Fruit fly (Drosophila melanogaster) whole organism, embryonic: ENCODE data around the gene CG3841.

ENCODE experiments used
- Asciz ChIP-seq: fragments of 200-800 bp; sonication (Bioruptor generic); optimal IDR thresholded peaks from 2 replicates; lab custom pipeline; 2017; ENCODE audit warnings: missing biosample characterization, mild to moderate bottlenecking, missing genetic modification characterization, missing genetic modification reagents
- CG10209 ChIP-seq: fragments of 200-800 bp; sonication (Bioruptor generic); optimal IDR thresholded peaks from 3 replicates; lab custom pipeline; 2017; ENCODE audit warnings: missing biosample characterization, mild to moderate bottlenecking, missing genetic modification characterization, missing genetic modification reagents
- CG10267 ChIP-seq: fragments of 200-800 bp; sonication (Bioruptor generic); optimal IDR thresholded peaks from 2 replicates; lab custom pipeline; 2018; ENCODE audit warnings: missing biosample characterization, mild to moderate bottlenecking, missing genetic modification characterization, moderate library complexity
- CG10654 ChIP-seq: fragments of 200-800 bp; sonication (Bioruptor generic); optimal IDR thresholded peaks from 2 replicates; lab custom pipeline; 2016; ENCODE audit warnings: missing biosample characterization, missing genetic modification characterization
- CG11456 ChIP-seq: fragments of 200-800 bp; sonication (Bioruptor generic); IDR thresholded peaks from 3 replicates; pipeline ENCODE4 v1.3.6; 2022; ENCODE audit warnings: missing biosample characterization, missing genetic modification characterization
- CG13775 ChIP-seq: fragments of 200-800 bp; sonication (Bioruptor generic); optimal IDR thresholded peaks from 3 replicates; lab custom pipeline; 2017; ENCODE audit warnings: missing biosample characterization, mild to moderate bottlenecking, missing genetic modification characterization
- CG17385 ChIP-seq: fragments of 200-800 bp; sonication (Bioruptor generic); optimal IDR thresholded peaks from 3 replicates; lab custom pipeline; 2018; ENCODE audit warnings: missing biosample characterization, mild to moderate bottlenecking, missing genetic modification characterization
- CG2202 ChIP-seq: fragments of 200-800 bp; sonication (Bioruptor generic); optimal IDR thresholded peaks from 2 replicates; lab custom pipeline; 2018; ENCODE audit warnings: missing biosample characterization, mild to moderate bottlenecking, missing genetic modification characterization
- CG2678 ChIP-seq: fragments of 200-800 bp; sonication (Bioruptor generic); optimal IDR thresholded peaks from 3 replicates; lab custom pipeline; 2019; ENCODE audit warnings: missing biosample characterization, mild to moderate bottlenecking, missing genetic modification characterization, moderate library complexity
- CG32772 ChIP-seq: fragments of 200-800 bp; sonication (Bioruptor generic); IDR thresholded peaks from 2 replicates; pipeline ENCODE4 v1.3.6; 2022; ENCODE audit warnings: missing biosample characterization, missing genetic modification characterization
- CG34376 ChIP-seq: fragments of 200-800 bp; sonication (Bioruptor generic); optimal IDR thresholded peaks from 2 replicates; lab custom pipeline; 2018; ENCODE audit warnings: missing biosample characterization, mild to moderate bottlenecking, missing genetic modification characterization
- CG42726 ChIP-seq: fragments of 200-800 bp; sonication (Bioruptor generic); IDR thresholded peaks from 2 replicates; pipeline ENCODE4 v1.3.6; 2022; ENCODE audit warnings: missing biosample characterization, missing genetic modification characterization; ENCODE audit not compliant: partially characterized antibody
- CG43689 ChIP-seq: fragments of 200-800 bp; sonication (Bioruptor generic); IDR thresholded peaks from 2 replicates; pipeline ENCODE4 v1.3.6; 2022; ENCODE audit warnings: missing biosample characterization, missing genetic modification characterization
- CG6689 ChIP-seq: fragments of 200-800 bp; sonication (Bioruptor generic); IDR thresholded peaks from 2 replicates; pipeline ENCODE4 v1.3.6; 2022; ENCODE audit warnings: missing biosample characterization, missing genetic modification characterization
- CG7839 ChIP-seq: fragments of 200-800 bp; sonication (Bioruptor generic); optimal IDR thresholded peaks from 3 replicates; lab custom pipeline; 2018; ENCODE audit warnings: missing biosample characterization, mild to moderate bottlenecking, missing genetic modification characterization, moderate library complexity
- CG8290 ChIP-seq, 3 experiments: fragments of 200-800 bp; sonication (Bioruptor generic); optimal IDR thresholded peaks; 2 replicates each; lab custom pipeline; 2016 to 2019; ENCODE audit warnings: missing biosample characterization in 3 of 3, missing genetic modification characterization in 3 of 3, mild to moderate bottlenecking in 2 of 3, moderate library complexity in 1 of 3
- CG8924 ChIP-seq: fragments of 200-800 bp; optimal IDR thresholded peaks from 3 replicates; lab custom pipeline; 2019; ENCODE audit warnings: missing biosample characterization, mild to moderate bottlenecking, missing genetic modification characterization, moderate library complexity
- Eip74EF ChIP-seq, 2 experiments: fragments of 200-800 bp in 1 of 2; fragments of >200 bp in 1 of 2; sonication (Bioruptor generic) in 1 of 2; optimal IDR thresholded peaks; 2 replicates each; lab custom pipeline; 2017 to 2019; ENCODE audit warnings: missing biosample characterization in 2 of 2, missing genetic modification characterization in 2 of 2, mild to moderate bottlenecking in 1 of 2, moderate library complexity in 1 of 2
- Gsc ChIP-seq: fragments of 200-800 bp; sonication (Bioruptor generic); IDR thresholded peaks from 2 replicates; pipeline ENCODE4 v1.3.6; 2022; ENCODE audit warnings: missing biosample characterization, missing genetic modification characterization
- Gug ChIP-seq: fragments of 200-800 bp; sonication (Bioruptor generic); IDR thresholded peaks from 4 replicates; pipeline ENCODE4 v1.3.6; 2022; ENCODE audit warnings: missing biosample characterization, missing genetic modification characterization
- HmgZ ChIP-seq: fragments of 200-800 bp; sonication (Bioruptor generic); optimal IDR thresholded peaks from 2 replicates; lab custom pipeline; 2018; ENCODE audit warnings: missing biosample characterization, mild to moderate bottlenecking, missing genetic modification characterization
- Med ChIP-seq: fragments of 200-800 bp; sonication (Bioruptor generic); peaks from one replicate; lab custom pipeline; 2016; ENCODE audit warnings: missing biosample characterization, missing genetic modification characterization, mild to moderate bottlenecking, inconsistent platforms, moderate library complexity
- Mes4 ChIP-seq: fragments of 200-800 bp; sonication (Bioruptor generic); optimal IDR thresholded peaks from 2 replicates; lab custom pipeline; 2016; ENCODE audit warnings: missing biosample characterization, missing genetic modification characterization
- Neu2 ChIP-seq: fragments of 200-800 bp; sonication (Bioruptor generic); optimal IDR thresholded peaks from 3 replicates; lab custom pipeline; 2016; ENCODE audit warnings: missing biosample characterization, missing genetic modification characterization, borderline replicate concordance
- Sin3A ChIP-seq: fragments of >200 bp; optimal IDR thresholded peaks from 2 replicates; lab custom pipeline; 2018
- Sox100B ChIP-seq: fragments of 200-800 bp; sonication (Bioruptor generic); optimal IDR thresholded peaks from 3 replicates; lab custom pipeline; 2018; ENCODE audit warnings: missing biosample characterization, mild to moderate bottlenecking, missing genetic modification characterization
- Trl ChIP-seq, 3 experiments: fragments of >200 bp in 2 of 3; fragments of 200-800 bp in 1 of 3; sonication (Bioruptor generic) in 1 of 3; optimal IDR thresholded peaks; 2 replicates in 1 of 3; 3 replicates in 2 of 3; lab custom pipeline; 2016 to 2017; ENCODE audit warnings: missing biosample characterization in 1 of 3, missing genetic modification characterization in 1 of 3
- al ChIP-seq: fragments of 200-800 bp; sonication (Bioruptor generic); IDR thresholded peaks from 2 replicates; pipeline ENCODE4 v1.3.6; 2022; ENCODE audit warnings: missing biosample characterization, missing genetic modification characterization
- bab2 ChIP-seq: fragments of 200-800 bp; sonication (Bioruptor generic); optimal IDR thresholded peaks from 2 replicates; lab custom pipeline; 2016; ENCODE audit warnings: missing biosample characterization, missing genetic modification characterization
- br ChIP-seq: fragments of >200 bp; optimal IDR thresholded peaks from 2 replicates; lab custom pipeline; 2017
- btn ChIP-seq: fragments of 200-800 bp; sonication (Bioruptor generic); optimal IDR thresholded peaks from 2 replicates; lab custom pipeline; 2016; ENCODE audit warnings: missing biosample characterization, missing genetic modification characterization
- crc ChIP-seq: fragments of 200-800 bp; sonication (Bioruptor generic); optimal IDR thresholded peaks from 2 replicates; lab custom pipeline; 2016; ENCODE audit warnings: missing biosample characterization, missing genetic modification characterization
- dmrt11E ChIP-seq: fragments of 200-800 bp; sonication (Bioruptor generic); optimal IDR thresholded peaks from 3 replicates; lab custom pipeline; 2018; ENCODE audit warnings: missing biosample characterization, mild to moderate bottlenecking, missing genetic modification characterization, moderate library complexity
- dpn ChIP-seq, 2 experiments: fragments of 200-800 bp; sonication (Bioruptor generic); optimal IDR thresholded peaks; 3 replicates each; lab custom pipeline; 2016; ENCODE audit warnings: missing biosample characterization in 2 of 2, missing genetic modification characterization in 2 of 2
- ham ChIP-seq: fragments of 200-800 bp; sonication (Bioruptor generic); IDR thresholded peaks from 2 replicates; pipeline ENCODE4 v1.3.6; 2022; ENCODE audit warnings: missing biosample characterization, missing genetic modification characterization
- inv ChIP-seq: fragments of 200-800 bp; sonication (Bioruptor generic); IDR thresholded peaks from 2 replicates; pipeline ENCODE4 v1.3.6; 2022; ENCODE audit warnings: missing biosample characterization, missing genetic modification characterization; ENCODE audit not compliant: partially characterized antibody
- kay ChIP-seq: fragments of 200-800 bp; sonication (Bioruptor generic); optimal IDR thresholded peaks from 2 replicates; lab custom pipeline; 2016; ENCODE audit warnings: missing biosample characterization, missing genetic modification characterization
- luna ChIP-seq: fragments of 200-800 bp; sonication (Bioruptor generic); optimal IDR thresholded peaks from 2 replicates; lab custom pipeline; 2016; ENCODE audit warnings: missing biosample characterization, missing genetic modification characterization
- mirr ChIP-seq: fragments of 200-800 bp; sonication (Bioruptor generic); optimal IDR thresholded peaks from 3 replicates; lab custom pipeline; 2018; ENCODE audit warnings: missing biosample characterization, mild to moderate bottlenecking, missing genetic modification characterization
- mld ChIP-seq: fragments of 200-800 bp; sonication (Bioruptor generic); IDR thresholded peaks from 3 replicates; pipeline ENCODE4 v1.3.6; 2022; ENCODE audit warnings: missing biosample characterization, missing genetic modification characterization; ENCODE audit not compliant: partially characterized antibody
- oc ChIP-seq: fragments of 200-800 bp; sonication (Bioruptor generic); optimal IDR thresholded peaks from 2 replicates; lab custom pipeline; 2018; ENCODE audit warnings: missing biosample characterization, mild to moderate bottlenecking, missing genetic modification characterization, moderate library complexity
- p53 ChIP-seq: fragments of 200-800 bp; sonication (Bioruptor generic); optimal IDR thresholded peaks from 2 replicates; lab custom pipeline; 2016; ENCODE audit warnings: missing biosample characterization, missing genetic modification characterization
- repo ChIP-seq: fragments of 200-800 bp; sonication (Bioruptor generic); optimal IDR thresholded peaks from 2 replicates; lab custom pipeline; 2016; ENCODE audit warnings: missing biosample characterization, missing genetic modification characterization
- row ChIP-seq: fragments of 200-800 bp; sonication (Bioruptor generic); IDR thresholded peaks from 3 replicates; pipeline ENCODE4 v1.3.6; 2022; ENCODE audit warnings: missing biosample characterization, missing genetic modification characterization
- run ChIP-seq: fragments of 200-800 bp; sonication (Bioruptor generic); optimal IDR thresholded peaks from 3 replicates; lab custom pipeline; 2018; ENCODE audit warnings: missing biosample characterization, mild to moderate bottlenecking, missing genetic modification characterization
- schlank ChIP-seq: fragments of 200-800 bp; sonication (Bioruptor generic); optimal IDR thresholded peaks from 2 replicates; lab custom pipeline; 2018; ENCODE audit warnings: missing biosample characterization, mild to moderate bottlenecking, missing genetic modification characterization
- sens ChIP-seq: fragments of 200-800 bp; sonication (Bioruptor generic); peaks from one replicate; lab custom pipeline; 2016; ENCODE audit warnings: missing biosample characterization, missing genetic modification characterization
- seq ChIP-seq: fragments of 200-800 bp; sonication (Bioruptor generic); IDR thresholded peaks from 2 replicates; pipeline ENCODE4 v1.3.6; 2022; ENCODE audit warnings: missing biosample characterization, missing genetic modification characterization
- tna ChIP-seq: fragments of 200-800 bp; sonication (Bioruptor generic); IDR thresholded peaks from 2 replicates; pipeline ENCODE4 v1.3.6; 2022; ENCODE audit warnings: missing biosample characterization, missing genetic modification characterization; ENCODE audit not compliant: partially characterized antibody
- tup ChIP-seq: fragments of 200-800 bp; sonication (Bioruptor generic); optimal IDR thresholded peaks from 2 replicates; lab custom pipeline; 2016; ENCODE audit warnings: missing biosample characterization, mild to moderate bottlenecking, missing genetic modification characterization, moderate library complexity

Gene CG3841

dm6 chr2L:9567398-9567856 lies 21.8 kb upstream of the CG3841 start (continued):
- TF ChIP-seq Gsc (GFP tag; lab: Robert Waterston, UW) (no peak), CG43689 (peak; percentile 96), Gug (GFP tag; lab: Robert Waterston, UW) (peak; percentile 65; the same call in 3 of the 4 replicates), Asciz (GFP tag; lab: Kevin White, UChicago) (peak; percentile 100), CG10267 (tag; lab: Kevin White, UChicago) (peak; percentile 91), Sin3A (lab: Kevin White, UChicago) (no peak), CG42726 (no peak), seq (peak; percentile 98), CG2678 (tag; lab: Kevin White, UChicago) (peak; percentile 95), run (tag; lab: Kevin White, UChicago) (peak; percentile 97), CG7839 (tag; lab: Kevin White, UChicago) (peak; percentile 96), CG11456 (GFP tag; lab: Robert Waterston, UW) (peak; percentile 98), CG10209 (peak; percentile 98), ham (peak; percentile 89; the same call in 1 of the 2 replicates), kay (GFP tag; lab: Kevin White, UChicago) (peak; percentile 65), dpn (GFP tag; optimal IDR thresholded peaks at IDR 0.05; lab: Kevin White, UChicago) (peak; percentile 93 to 95), Eip74EF (GFP tag; optimal IDR thresholded peaks at IDR 0.05; lab: Kevin White, UChicago) (peak in 1 of 2 experiments; percentile 96), CG32772 (GFP tag; lab: Robert Waterston, UW) (peak; percentile 89), CG8924 (tag; lab: Kevin White, UChicago) (peak; percentile 94), mld (GFP tag; lab: Robert Waterston, UW) (no peak), bab2 (GFP tag; lab: Kevin White, UChicago) (peak; percentile 79), btn (GFP tag; lab: Kevin White, UChicago) (peak; percentile 95), CG10654 (peak; percentile 96), repo (GFP tag; lab: Kevin White, UChicago) (peak; percentile 94), Med (peak; percentile 100), crc (GFP tag; lab: Kevin White, UChicago) (peak; percentile 96), Sox100B (peak; percentile 98), CG17385 (GFP tag; lab: Kevin White, UChicago) (peak; percentile 99), CG34376 (GFP tag; lab: Kevin White, UChicago) (peak; percentile 100), Trl (optimal IDR thresholded peaks at IDR 0.05; lab: Kevin White, UChicago) (peak; percentile 74 to 86), Trl (GFP tag; optimal IDR thresholded peaks at IDR 0.05; lab: Kevin White, UChicago) (peak; percentile 95), CG13775 (peak; percentile 96), CG2202 (peak; percentile 94), sens (GFP tag; lab: Kevin White, UChicago) (peak; percentile 99), dmrt11E (tag; lab: Kevin White, UChicago) (peak; percentile 44), al (GFP tag; lab: Robert Waterston, UW) (peak; percentile 89), tna (no peak), inv (no peak), Mes4 (GFP tag; lab: Kevin White, UChicago) (peak; percentile 96), luna (GFP tag; lab: Kevin White, UChicago) (peak; percentile 95), p53 (GFP tag; lab: Kevin White, UChicago) (peak; percentile 95), Neu2 (no peak), CG6689 (peak; percentile 87), row (peak; percentile 64), oc (tag; lab: Kevin White, UChicago) (peak; percentile 98), mirr (GFP tag; lab: Kevin White, UChicago) (peak; percentile 100), CG8290 (GFP tag; optimal IDR thresholded peaks at IDR 0.05; lab: Kevin White, UChicago) (peak; percentile 94), CG8290 (tag; optimal IDR thresholded peaks at IDR 0.05; lab: Kevin White, UChicago) (peak; percentile 90 to 98), tup (GFP tag; lab: Kevin White, UChicago) (peak; percentile 94), HmgZ (tag; lab: Kevin White, UChicago) (peak; percentile 98), schlank (tag; lab: Kevin White, UChicago) (peak; percentile 99), br (lab: Kevin White, UChicago) (no peak)
